Fruit fly (Drosophila melanogaster): ENCODE data around the gene GstO1.
A peak's percentile ranks its signal among the peaks of the same experiment; 100 is the strongest.

Gene GstO1

dm6 chr3L:8544710-8545109, 20.0 kb upstream of the GstO1 start, which contains the start of gene rhea (continued):
- no peak for TF ChIP-seq CG18599 (GFP tag; optimal IDR thresholded peaks at IDR 0.05)
- no peak for TF ChIP-seq CG17385 (GFP tag; optimal IDR thresholded peaks at IDR 0.05)
- no peak for TF ChIP-seq dimm (GFP tag; IDR thresholded peaks at IDR 0.05)
- TF ChIP-seq zfh2 (GFP tag; optimal IDR thresholded peaks at IDR 0.05): no peak
- TF ChIP-seq exex (tag; optimal IDR thresholded peaks at IDR 0.05): no peak
- no peak for TF ChIP-seq CG6813 (GFP tag; optimal IDR thresholded peaks at IDR 0.05)
- no peak for TF ChIP-seq CG8765 (GFP tag; IDR thresholded peaks at IDR 0.05)
- TF ChIP-seq Eip74EF (GFP tag; optimal IDR thresholded peaks at IDR 0.05): no peak
- no peak for TF ChIP-seq CG4360 (GFP tag; IDR thresholded peaks at IDR 0.05)
- no peak for TF ChIP-seq CG9876 (GFP tag; optimal IDR thresholded peaks at IDR 0.05)
- no peak for TF ChIP-seq gce (GFP tag; IDR thresholded peaks at IDR 0.05)
- no peak for TF ChIP-seq sqz (GFP tag; optimal IDR thresholded peaks at IDR 0.05)
- no peak for TF ChIP-seq CG3847 (GFP tag; IDR thresholded peaks at IDR 0.05)
- no peak for TF ChIP-seq stc (GFP tag; IDR thresholded peaks at IDR 0.05)
- no peak for TF ChIP-seq dmrt99B (tag; optimal IDR thresholded peaks at IDR 0.05)
- no peak for TF ChIP-seq wek (GFP tag; optimal IDR thresholded peaks at IDR 0.05)
- TF ChIP-seq CG7987 (GFP tag; optimal IDR thresholded peaks at IDR 0.05): no peak
- TF ChIP-seq ara (GFP tag; IDR thresholded peaks at IDR 0.05): no peak
- TF ChIP-seq dan (GFP tag; IDR thresholded peaks at IDR 0.05): no peak
- TF ChIP-seq org-1 (GFP tag; optimal IDR thresholded peaks at IDR 0.05): no peak
- no peak for TF ChIP-seq odd (GFP tag; optimal IDR thresholded peaks at IDR 0.05)
- no peak for TF ChIP-seq TFAM (GFP tag; optimal IDR thresholded peaks at IDR 0.05)
- peak; percentile 4 for TF ChIP-seq CG30403 (GFP tag; optimal IDR thresholded peaks at IDR 0.05)
- no peak for TF ChIP-seq ash1 (GFP tag; optimal IDR thresholded peaks at IDR 0.05)
- no peak for TF ChIP-seq usp (GFP tag; optimal IDR thresholded peaks at IDR 0.05)
- TF ChIP-seq lola (GFP tag; optimal IDR thresholded peaks at IDR 0.05): peak in 1 of 3 experiments; percentile 10
- TF ChIP-seq CG1603 (tag; optimal IDR thresholded peaks at IDR 0.05): peak; percentile 18
- no peak for TF ChIP-seq hkb (optimal IDR thresholded peaks at IDR 0.05)
- TF ChIP-seq hkb (GFP tag; IDR thresholded peaks at IDR 0.05): 0 out of 2 replicates have a peak, but pooled peaks have one; percentile 15
- no peak for TF ChIP-seq Xbp1 (GFP tag; optimal IDR thresholded peaks at IDR 0.05)
- TF ChIP-seq Atf3 (GFP tag; optimal IDR thresholded peaks at IDR 0.05): no peak
- peak; percentile 77 for TF ChIP-seq Dref (GFP tag; IDR thresholded peaks at IDR 0.05)
- no peak for TF ChIP-seq aop (GFP tag; IDR thresholded peaks at IDR 0.05)
- peak; percentile 6 for TF ChIP-seq CG18764 (GFP tag; optimal IDR thresholded peaks at IDR 0.05)
- no peak for TF ChIP-seq CG11696 (GFP tag; IDR thresholded peaks at IDR 0.05)
- no peak for TF ChIP-seq wdn (GFP tag; IDR thresholded peaks at IDR 0.05)
- TF ChIP-seq danr (GFP tag; IDR thresholded peaks at IDR 0.05): no peak
- no peak for TF ChIP-seq fd64A (GFP tag; optimal IDR thresholded peaks at IDR 0.05)
- no peak for TF ChIP-seq CG1233 (GFP tag; optimal IDR thresholded peaks at IDR 0.05)
- no peak for TF ChIP-seq CG17328 (GFP tag; IDR thresholded peaks at IDR 0.05)
- peak; percentile 16 for TF ChIP-seq PHDP (tag; optimal IDR thresholded peaks at IDR 0.05)
- peak; percentile 31 for TF ChIP-seq YL-1 (GFP tag; optimal IDR thresholded peaks at IDR 0.05)
- peak; percentile 84 for TF ChIP-seq BEAF-32 (GFP tag; optimal IDR thresholded peaks at IDR 0.05)
- TF ChIP-seq CG8944 (GFP tag; optimal IDR thresholded peaks at IDR 0.05): no peak
- no peak for TF ChIP-seq CG10147 (GFP tag; optimal IDR thresholded peaks at IDR 0.05)
- no peak for TF ChIP-seq CG31388 (GFP tag; optimal IDR thresholded peaks at IDR 0.05)
- no peak for TF ChIP-seq CG6689 (GFP tag; IDR thresholded peaks at IDR 0.05)
- TF ChIP-seq Fer2 (tag; optimal IDR thresholded peaks at IDR 0.05): no peak
- TF ChIP-seq so (GFP tag; IDR thresholded peaks at IDR 0.05): no peak
- no peak for TF ChIP-seq shn (GFP tag; optimal IDR thresholded peaks at IDR 0.05)
- TF ChIP-seq Hmx (GFP tag; optimal IDR thresholded peaks at IDR 0.05): no peak
- TF ChIP-seq en (GFP tag; optimal IDR thresholded peaks at IDR 0.05): no peak

Measured in whole organism, embryonic.